Worm (Caenorhabditis elegans) whole organism, early embryonic: ENCODE results near the gene cdh-10.

ENCODE experiments used
- ama-1 ChIP-seq: fragments of 150-350 bp; optimal IDR thresholded peaks from 2 replicates; lab custom pipeline; 2014
- hmbx-1 ChIP-seq: sonication (generic microtip); optimal IDR thresholded peaks from 2 replicates; lab custom pipeline; 2016; ENCODE audit warnings: mild to moderate bottlenecking, missing genetic modification characterization, missing compliant biosample characterization
- hmg-4 ChIP-seq: fragments of 200-800 bp; sonication (Bioruptor generic); optimal IDR thresholded peaks from 2 replicates; lab custom pipeline; 2018; ENCODE audit warnings: mild to moderate bottlenecking, missing genetic modification characterization, missing compliant biosample characterization
- tbx-37 ChIP-seq: fragments of 200-800 bp; sonication (Bioruptor generic); conservative IDR thresholded peaks from 2 replicates; pipeline ENCODE4 v1.3.6; 2022; ENCODE audit warnings: missing genetic modification reagents, missing genetic modification characterization, missing compliant biosample characterization
- tra-4 ChIP-seq: sonication (generic microtip); optimal IDR thresholded peaks from 2 replicates; lab custom pipeline; 2017; ENCODE audit warnings: missing genetic modification characterization, missing compliant biosample characterization

DNA sequence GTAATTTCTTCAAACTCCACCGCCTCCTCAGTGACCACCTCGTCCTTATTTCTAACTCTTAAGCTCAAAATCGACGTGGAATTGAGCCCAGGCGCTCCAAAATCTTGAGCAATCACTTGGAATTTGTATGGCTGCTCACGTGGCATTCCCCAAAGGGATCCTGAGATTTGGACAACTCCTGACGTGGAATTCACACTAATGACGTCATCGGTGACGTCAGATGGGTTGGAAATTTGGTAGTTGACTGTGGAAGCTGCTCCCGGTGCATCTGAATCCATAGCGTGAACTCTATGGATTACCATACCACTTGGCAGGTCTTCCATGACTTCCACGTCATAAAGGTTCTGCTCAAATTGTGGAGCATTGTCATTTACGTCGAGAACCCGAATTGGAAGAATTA lies 8.0 kb downstream of the cdh-10 start:
- no peak for TF ChIP-seq ama-1 (lab: Kevin White, UChicago)
- no peak for TF ChIP-seq hmg-4 (GFP tag; lab: Kevin White, UChicago)
- TF ChIP-seq tbx-37 (GFP tag; lab: Robert Waterston, UW) = no peak
- no peak for TF ChIP-seq tra-4
- no peak for TF ChIP-seq hmbx-1 (tag; lab: Kevin White, UChicago)
